Worm (Caenorhabditis elegans): ENCODE measurements around the gene F08F8.6.

ce11 chrIII:7322018-7322417, 21.5 kb upstream of the F08F8.6 start:
- no peak for TF ChIP-seq blmp-1 (tag; optimal IDR thresholded peaks at IDR 0.05)
- peak; percentile 79 for TF ChIP-seq pha-4 (tag; optimal IDR thresholded peaks at IDR 0.05)
- TF ChIP-seq ztf-11 (tag; optimal IDR thresholded peaks at IDR 0.05): no peak
- no peak for TF ChIP-seq nhr-76 (tag; optimal IDR thresholded peaks at IDR 0.05)
- TF ChIP-seq mab-5 (tag; optimal IDR thresholded peaks at IDR 0.05): no peak
- no peak for TF ChIP-seq drap-1 (GFP tag; optimal IDR thresholded peaks at IDR 0.05)
- TF ChIP-seq mep-1 (tag; optimal IDR thresholded peaks at IDR 0.05): no peak
- no peak for TF ChIP-seq unc-120 (tag; optimal IDR thresholded peaks at IDR 0.05; ENCODE audit: poor library complexity, severe bottlenecking)
- no peak for TF ChIP-seq unc-39 (tag; optimal IDR thresholded peaks at IDR 0.05)

All from whole organism, mixed stage, embryonic.